Fruit fly (Drosophila melanogaster): ENCODE results near the gene CCDC53.

CCDC53 gene

dm6 chr2L:8004072-8004471 is 36.8 kb upstream of the CCDC53 start, which contains the start of gene Wwox:
Wwox (minus strand) TSS chr2L:8004286.
- TF ChIP-seq Hr83 (GFP tag; optimal IDR thresholded peaks at IDR 0.05; ENCODE audit: poor library complexity, severe bottlenecking) (no peak), rgr (GFP tag; optimal IDR thresholded peaks at IDR 0.05) (peak; percentile 87), foxo (GFP tag; optimal IDR thresholded peaks at IDR 0.05) (peak in 1 of 2 experiments; percentile 44), Myc (optimal IDR thresholded peaks at IDR 0.05) (peak; percentile 33), fru (GFP tag; optimal IDR thresholded peaks at IDR 0.05) (no peak), brk (GFP tag; optimal IDR thresholded peaks at IDR 0.05) (peak; percentile 32), sage (GFP tag; optimal IDR thresholded peaks at IDR 0.05) (peak; percentile 26)

dm6 chr2L:8006038-8006437 is 34.9 kb upstream of the CCDC53 start:
- TF ChIP-seq CrebA (GFP tag; optimal IDR thresholded peaks at IDR 0.05; ENCODE audit: borderline replicate concordance), result no peak
- peak; percentile 52 for TF ChIP-seq rgr (GFP tag; optimal IDR thresholded peaks at IDR 0.05)
- peak; percentile 49 for TF ChIP-seq woc (GFP tag; optimal IDR thresholded peaks at IDR 0.05)
- peak; percentile 2 for TF ChIP-seq Jra (GFP tag; optimal IDR thresholded peaks at IDR 0.05)
- no peak for TF ChIP-seq Mio (GFP tag; optimal IDR thresholded peaks at IDR 0.05)
- TF ChIP-seq fru (GFP tag; optimal IDR thresholded peaks at IDR 0.05), result peak; percentile 33
- TF ChIP-seq foxo (GFP tag; optimal IDR thresholded peaks at IDR 0.05), result peak in 1 of 2 experiments; percentile 54
- TF ChIP-seq CG9705 (GFP tag; optimal IDR thresholded peaks at IDR 0.05), result peak; percentile 42
- no peak for TF ChIP-seq GATAd (GFP tag; optimal IDR thresholded peaks at IDR 0.05)
- TF ChIP-seq Abd-B (GFP tag; optimal IDR thresholded peaks at IDR 0.05), result no peak
- no peak for TF ChIP-seq brk (GFP tag; optimal IDR thresholded peaks at IDR 0.05)
- TF ChIP-seq Hr78 (GFP tag; optimal IDR thresholded peaks at IDR 0.05), result no peak
- peak; percentile 50 for TF ChIP-seq OdsH (GFP tag; optimal IDR thresholded peaks at IDR 0.05)
- no peak for TF ChIP-seq Hr83 (GFP tag; optimal IDR thresholded peaks at IDR 0.05; ENCODE audit: poor library complexity, severe bottlenecking)
- TF ChIP-seq sv (GFP tag; optimal IDR thresholded peaks at IDR 0.05), result no peak
- TF ChIP-seq Dfd (GFP tag; optimal IDR thresholded peaks at IDR 0.05), result no peak
- no peak for TF ChIP-seq N (GFP tag; optimal IDR thresholded peaks at IDR 0.05)
- peak; percentile 74 for TF ChIP-seq h (GFP tag; optimal IDR thresholded peaks at IDR 0.05)
- TF ChIP-seq Myc (optimal IDR thresholded peaks at IDR 0.05), result no peak
- no peak for TF ChIP-seq Hnf4 (GFP tag; optimal IDR thresholded peaks at IDR 0.05)
- peak; percentile 34 for TF ChIP-seq Sp1 (GFP tag; optimal IDR thresholded peaks at IDR 0.05)
- no peak for TF ChIP-seq dl (GFP tag; optimal IDR thresholded peaks at IDR 0.05; ENCODE audit: insufficient read depth in 1 of 2, partially characterized antibody in 2 of 2)
- TF ChIP-seq lola (GFP tag; optimal IDR thresholded peaks at IDR 0.05), result no peak
- no peak for TF ChIP-seq pan (optimal IDR thresholded peaks at IDR 0.05)
- TF ChIP-seq psq (GFP tag; optimal IDR thresholded peaks at IDR 0.05), result peak; percentile 32
- TF ChIP-seq jim (GFP tag; optimal IDR thresholded peaks at IDR 0.05), result no peak
- peak; percentile 65 for TF ChIP-seq HLH106 (tag; optimal IDR thresholded peaks at IDR 0.05)
- no peak for TF ChIP-seq Rel (GFP tag; optimal IDR thresholded peaks at IDR 0.05)
- TF ChIP-seq Rel (tag; optimal IDR thresholded peaks at IDR 0.05), result no peak
- no peak for TF ChIP-seq Vsx2 (GFP tag; optimal IDR thresholded peaks at IDR 0.05; ENCODE audit: partially characterized antibody)
- peak; percentile 31 for TF ChIP-seq CG32264 (GFP tag; optimal IDR thresholded peaks at IDR 0.05)
- TF ChIP-seq Dif (GFP tag; optimal IDR thresholded peaks at IDR 0.05; ENCODE audit: partially characterized antibody), result no peak
- peak; percentile 27 for TF ChIP-seq dmrt93B (GFP tag; optimal IDR thresholded peaks at IDR 0.05)
- peak; percentile 55 for TF ChIP-seq ey (GFP tag; optimal IDR thresholded peaks at IDR 0.05)
- no peak for TF ChIP-seq tai (GFP tag; optimal IDR thresholded peaks at IDR 0.05)
- no peak for TF ChIP-seq dsf (GFP tag; optimal IDR thresholded peaks at IDR 0.05; ENCODE audit: borderline replicate concordance)
- TF ChIP-seq br (GFP tag; optimal IDR thresholded peaks at IDR 0.05), result peak; percentile 51
- no peak for TF ChIP-seq usp (GFP tag; optimal IDR thresholded peaks at IDR 0.05)
- TF ChIP-seq sage (GFP tag; optimal IDR thresholded peaks at IDR 0.05), result no peak
